Fruit fly (Drosophila melanogaster): ENCODE results near the gene CG18745.

CG18745 gene

DNA sequence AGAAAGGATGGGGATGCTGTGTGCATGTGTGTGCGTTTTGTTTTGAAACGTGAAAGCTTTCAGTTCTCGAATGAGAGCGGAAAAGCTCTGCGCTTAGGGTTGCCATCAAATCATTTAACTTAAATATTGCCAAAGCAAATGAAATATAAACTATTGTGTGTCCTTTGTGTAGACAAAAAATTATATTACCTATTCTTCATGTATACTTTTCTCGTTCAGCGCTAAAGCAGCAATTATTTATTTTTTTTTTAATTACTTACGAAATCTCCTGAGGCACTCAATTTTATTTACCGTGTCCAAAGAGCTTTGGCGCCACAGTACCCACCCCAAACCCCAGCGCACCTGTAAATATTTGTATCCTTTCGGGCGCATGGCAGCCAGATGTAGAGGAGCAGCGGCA is 35.6 kb upstream of the CG18745 start (continued):
- TF ChIP-seq CG11695 (GFP tag; IDR thresholded peaks at IDR 0.05) (0 out of 3 replicates have a peak, but pooled peaks have one; percentile 28), Nf-YC (tag; optimal IDR thresholded peaks at IDR 0.05) (peak; percentile 39), CG9727 (GFP tag; optimal IDR thresholded peaks at IDR 0.05) (peak; percentile 26), Drgx (GFP tag; IDR thresholded peaks at IDR 0.05) (peak; percentile 32; the same call in 1 of the 2 replicates), tgo (GFP tag; IDR thresholded peaks at IDR 0.05) (peak; percentile 43; the same call in 2 of the 3 replicates), CG13624 (GFP tag; optimal IDR thresholded peaks at IDR 0.05) (peak; percentile 40), CG13296 (GFP tag; optimal IDR thresholded peaks at IDR 0.05) (peak; percentile 29), CG13775 (GFP tag; optimal IDR thresholded peaks at IDR 0.05) (peak; percentile 32), Dip3 (GFP tag; optimal IDR thresholded peaks at IDR 0.05) (peak; percentile 6), danr (GFP tag; IDR thresholded peaks at IDR 0.05) (0 out of 2 replicates have a peak, but pooled peaks have one; percentile 22), CG30020 (tag; optimal IDR thresholded peaks at IDR 0.05) (no peak), her (GFP tag; optimal IDR thresholded peaks at IDR 0.05) (no peak), Ada2b (GFP tag; IDR thresholded peaks at IDR 0.05) (peak; percentile 40), CG3726 (GFP tag; IDR thresholded peaks at IDR 0.05) (0 out of 3 replicates have a peak, but pooled peaks have one; percentile 13), CG3847 (GFP tag; IDR thresholded peaks at IDR 0.05) (peak; percentile 30), da (GFP tag; optimal IDR thresholded peaks at IDR 0.05) (no peak), lilli (GFP tag; optimal IDR thresholded peaks at IDR 0.05) (peak; percentile 67), CG32532 (GFP tag; IDR thresholded peaks at IDR 0.05) (peak; percentile 49), CG13424 (tag; optimal IDR thresholded peaks at IDR 0.05) (peak; percentile 50), HHEX (GFP tag; optimal IDR thresholded peaks at IDR 0.05) (peak; percentile 45), CG14441 (GFP tag; IDR thresholded peaks at IDR 0.05) (peak; percentile 31; the same call in 1 of the 2 replicates), dati (GFP tag; IDR thresholded peaks at IDR 0.05) (0 out of 2 replicates have a peak, but pooled peaks have one; percentile 18), Oli (tag; optimal IDR thresholded peaks at IDR 0.05) (peak; percentile 41), dm (GFP tag; optimal IDR thresholded peaks at IDR 0.05) (no peak), Sox100B (GFP tag; optimal IDR thresholded peaks at IDR 0.05) (peak; percentile 3), CG9932 (GFP tag; IDR thresholded peaks at IDR 0.05) (peak; percentile 51; the same call in 1 of the 2 replicates), gem (tag; optimal IDR thresholded peaks at IDR 0.05) (peak; percentile 54), seq (GFP tag; IDR thresholded peaks at IDR 0.05) (0 out of 2 replicates have a peak, but pooled peaks have one; percentile 20), CG6689 (GFP tag; IDR thresholded peaks at IDR 0.05) (peak; percentile 49), CG3838 (GFP tag; optimal IDR thresholded peaks at IDR 0.05) (no peak), prd (optimal IDR thresholded peaks at IDR 0.05) (no peak), prd (GFP tag; IDR thresholded peaks at IDR 0.05) (peak; percentile 50; the same call in 2 of the 3 replicates), zfh2 (GFP tag; optimal IDR thresholded peaks at IDR 0.05) (peak; percentile 25), CG4854 (GFP tag; optimal IDR thresholded peaks at IDR 0.05) (no peak), Ets65A (GFP tag) (peak; percentile 89), zf30C (GFP tag; optimal IDR thresholded peaks at IDR 0.05) (peak; percentile 33), E2f1 (GFP tag; IDR thresholded peaks at IDR 0.05) (0 out of 2 replicates have a peak, but pooled peaks have one; percentile 31), lab (GFP tag; optimal IDR thresholded peaks at IDR 0.05) (peak; percentile 74), az2 (GFP tag; optimal IDR thresholded peaks at IDR 0.05) (peak; percentile 8), lmd (GFP tag; IDR thresholded peaks at IDR 0.05) (peak; percentile 41; the same call in 1 of the 2 replicates), CG1024 (GFP tag; IDR thresholded peaks at IDR 0.05) (no peak), Ets97D (GFP tag; optimal IDR thresholded peaks at IDR 0.05) (no peak), CG1603 (tag; optimal IDR thresholded peaks at IDR 0.05) (no peak), NfI (GFP tag; optimal IDR thresholded peaks at IDR 0.05) (peak; percentile 21), sd (tag; optimal IDR thresholded peaks at IDR 0.05) (peak; percentile 13), CG14710 (tag; optimal IDR thresholded peaks at IDR 0.05) (no peak), dpn (GFP tag; optimal IDR thresholded peaks at IDR 0.05) (peak in 1 of 2 experiments; percentile 11), Dek (tag; optimal IDR thresholded peaks at IDR 0.05) (peak; percentile 37), Lim3 (GFP tag; IDR thresholded peaks at IDR 0.05) (no peak), Aef1 (GFP tag; IDR thresholded peaks at IDR 0.05) (peak; percentile 26; the same call in 1 of the 3 replicates), CG10366 (GFP tag; IDR thresholded peaks at IDR 0.05) (peak; percentile 22; the same call in 1 of the 2 replicates)
